Worm (Caenorhabditis elegans) whole organism, midembryonic: ENCODE data around the gene gln-2.
A peak's percentile ranks its signal among the peaks of the same experiment; 100 is the strongest.

Source experiments
- T22C8.4 ChIP-seq: fragments of 200-800 bp; sonication (Bioruptor generic); IDR thresholded peaks from 2 replicates; pipeline ENCODE4 v1.3.6; 2022; ENCODE audit warnings: missing genetic modification characterization, missing compliant biosample characterization
- cog-1 ChIP-seq: sonication (generic microtip); optimal IDR thresholded peaks from 2 replicates; lab custom pipeline; 2016; ENCODE audit warnings: missing genetic modification characterization, missing compliant biosample characterization
- flt-1 ChIP-seq: fragments of 200-800 bp; sonication (Bioruptor generic); IDR thresholded peaks from 2 replicates; pipeline ENCODE4 v1.3.6; 2022; ENCODE audit warnings: missing genetic modification characterization, missing compliant biosample characterization
- klf-2 ChIP-seq: fragments of 200-800 bp; sonication (Bioruptor generic); conservative IDR thresholded peaks from 2 replicates; pipeline ENCODE4 v1.3.6; 2022; ENCODE audit warnings: missing genetic modification reagents, missing genetic modification characterization, missing compliant biosample characterization
- med-1 ChIP-seq: sonication (generic microtip); optimal IDR thresholded peaks from 2 replicates; lab custom pipeline; 2017; ENCODE audit warnings: missing genetic modification characterization, mild to moderate bottlenecking, missing compliant biosample characterization, antibody characterized with exemption, missing genetic modification reagents; ENCODE audit not compliant: insufficient read depth
- ref-1 ChIP-seq: fragments of 200-800 bp; sonication (Bioruptor generic); conservative IDR thresholded peaks from 2 replicates; pipeline ENCODE4 v1.3.6; 2022; ENCODE audit warnings: missing genetic modification reagents, missing genetic modification characterization, missing compliant biosample characterization
- tab-1 ChIP-seq: fragments of 200-800 bp; sonication (Bioruptor generic); IDR thresholded peaks from 2 replicates; pipeline ENCODE4 v1.3.6; 2022; ENCODE audit warnings: missing genetic modification characterization, missing compliant biosample characterization
- ztf-23 ChIP-seq: fragments of 200-800 bp; sonication (Bioruptor generic); IDR thresholded peaks from 2 replicates; pipeline ENCODE4 v1.3.6; 2022; ENCODE audit warnings: missing genetic modification reagents, missing genetic modification characterization, missing compliant biosample characterization
- ztf-29 ChIP-seq: fragments of 200-800 bp; sonication (Bioruptor generic); IDR thresholded peaks from 2 replicates; pipeline ENCODE4 v1.3.6; 2022; ENCODE audit warnings: missing genetic modification reagents, missing genetic modification characterization, missing compliant biosample characterization

The gln-2 gene

DNA sequence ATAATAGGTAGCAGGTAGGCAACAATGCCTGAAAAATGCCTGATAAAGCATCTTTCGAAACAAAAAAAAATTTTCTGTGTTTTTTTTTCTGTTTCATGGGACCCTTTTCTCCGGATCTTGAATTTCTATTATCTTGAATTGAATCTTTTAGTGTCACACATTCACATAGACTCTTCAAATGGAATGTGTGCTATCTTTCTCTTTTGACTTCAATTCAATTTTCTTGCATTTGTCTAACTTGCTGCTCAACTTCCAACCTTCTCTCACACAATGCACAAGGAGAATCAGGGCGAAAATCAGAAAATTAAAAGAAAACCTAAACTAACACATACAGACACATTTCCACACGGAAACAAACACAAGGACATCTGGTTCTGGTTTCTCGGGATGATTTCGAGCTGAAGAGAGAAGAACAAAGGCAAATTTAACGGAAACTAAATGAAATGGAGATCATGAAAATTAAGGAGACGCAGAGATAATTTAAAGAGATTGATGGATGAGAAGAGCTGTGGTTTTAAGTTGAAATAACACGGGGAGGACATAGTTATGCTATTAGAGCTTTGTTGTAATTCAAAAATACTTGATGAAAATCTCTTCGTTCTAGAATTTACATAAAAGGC is 27.7 kb upstream of the gln-2 start:
- TF ChIP-seq T22C8.4 (no peak), ztf-23 (GFP tag; lab: Robert Waterston, UW) (no peak), flt-1 (GFP tag; lab: Robert Waterston, UW) (no peak), tab-1 (no peak), cog-1 (tag; lab: Kevin White, UChicago) (no peak), klf-2 (no peak), med-1 (no peak), ztf-29 (no peak), ref-1 (GFP tag; lab: Robert Waterston, UW) (no peak)

DNA sequence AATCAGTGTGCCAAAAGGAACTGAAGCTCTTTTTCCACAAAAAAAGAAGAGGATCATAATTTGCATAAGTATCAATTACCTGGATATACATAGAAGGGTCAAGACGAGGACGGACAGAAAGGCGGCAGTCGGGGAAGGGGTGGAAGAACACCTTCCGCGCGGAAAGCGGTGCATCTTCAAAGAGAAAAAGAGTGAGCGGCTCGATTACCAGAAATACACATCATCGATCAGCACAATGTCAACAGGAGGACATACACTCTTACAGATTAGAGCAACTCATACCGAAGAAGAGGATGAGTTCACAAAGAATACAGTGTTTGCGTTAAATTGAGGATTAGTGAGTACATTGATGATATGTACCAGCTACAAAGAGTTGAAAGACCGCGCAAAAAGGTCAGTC is 24.7 kb upstream of the gln-2 start:
- TF ChIP-seq ztf-29 (no peak), ztf-23 (GFP tag; lab: Robert Waterston, UW) (no peak), med-1 (no peak), T22C8.4 (no peak), cog-1 (tag; lab: Kevin White, UChicago) (no peak), klf-2 (no peak), flt-1 (GFP tag; lab: Robert Waterston, UW) (no peak)

DNA sequence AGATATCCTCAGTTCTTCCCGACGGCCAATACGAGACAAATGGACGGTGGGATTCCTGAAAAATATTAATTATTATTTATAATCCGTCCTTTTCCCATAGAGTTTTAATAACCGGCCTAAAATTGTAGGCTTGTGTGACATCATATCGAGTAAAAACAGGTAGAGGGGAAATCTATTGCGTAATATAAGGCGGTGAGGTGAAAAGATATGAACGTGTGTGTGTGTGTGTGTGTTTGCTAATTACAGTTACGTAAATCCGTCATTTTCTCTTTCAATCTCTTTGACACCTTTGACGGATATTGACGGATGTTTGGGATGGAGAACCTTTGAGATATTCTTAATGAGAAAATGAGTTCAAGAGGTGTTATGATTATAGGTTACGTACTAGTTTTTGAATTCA is 20.8 kb upstream of the gln-2 start:
- TF ChIP-seq klf-2 (no peak), ref-1 (GFP tag; lab: Robert Waterston, UW) (0 out of 2 replicates have a peak, but pooled peaks have one; percentile 36), ztf-29 (no peak), ztf-23 (GFP tag; lab: Robert Waterston, UW) (no peak)

DNA sequence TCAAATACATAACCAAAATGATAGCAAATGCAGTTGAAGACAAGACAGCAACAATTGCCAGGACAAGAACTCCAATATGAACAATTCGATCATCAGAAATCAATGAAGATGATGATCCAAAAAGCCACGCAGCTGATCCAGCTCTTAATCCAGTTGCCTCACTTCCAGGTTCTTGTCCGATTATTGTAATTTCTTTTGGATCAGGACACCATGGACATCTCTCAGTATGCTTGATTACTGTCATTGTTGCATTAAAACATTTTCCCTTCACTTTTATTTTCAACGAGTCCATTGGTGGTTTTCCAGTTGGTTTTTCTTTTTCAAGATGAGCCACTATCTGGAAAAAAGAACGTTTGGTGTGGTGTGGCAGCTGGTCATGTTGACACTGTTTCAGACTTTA is 19.8 kb upstream of the gln-2 start:
- TF ChIP-seq T22C8.4 (no peak), med-1 (no peak), flt-1 (GFP tag; lab: Robert Waterston, UW) (no peak), tab-1 (no peak), ref-1 (GFP tag; lab: Robert Waterston, UW) (no peak)

DNA sequence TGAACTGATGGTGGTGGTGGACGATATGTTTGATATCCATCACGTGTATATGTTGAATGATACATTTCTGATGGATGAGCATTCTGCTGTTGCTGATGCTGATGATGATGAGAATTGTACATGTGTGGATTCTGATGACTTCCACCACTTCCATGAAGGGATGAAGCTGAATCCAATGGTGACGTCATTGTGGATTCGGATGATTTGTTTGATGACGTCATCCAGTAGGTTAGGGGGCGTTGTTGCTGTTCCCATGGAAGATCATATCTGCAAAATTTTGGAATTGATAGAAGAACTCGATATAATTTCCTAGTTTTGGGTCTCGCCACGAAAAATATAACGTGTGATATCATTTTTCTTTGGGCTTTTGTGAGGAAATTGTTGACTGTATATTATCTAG is 18.8 kb upstream of the gln-2 start:
- TF ChIP-seq ztf-29 (no peak), med-1 (no peak), klf-2 (no peak), flt-1 (GFP tag; lab: Robert Waterston, UW) (no peak), cog-1 (tag; lab: Kevin White, UChicago) (no peak), ztf-23 (GFP tag; lab: Robert Waterston, UW) (no peak), ref-1 (GFP tag; lab: Robert Waterston, UW) (no peak), tab-1 (no peak), T22C8.4 (no peak)

DNA sequence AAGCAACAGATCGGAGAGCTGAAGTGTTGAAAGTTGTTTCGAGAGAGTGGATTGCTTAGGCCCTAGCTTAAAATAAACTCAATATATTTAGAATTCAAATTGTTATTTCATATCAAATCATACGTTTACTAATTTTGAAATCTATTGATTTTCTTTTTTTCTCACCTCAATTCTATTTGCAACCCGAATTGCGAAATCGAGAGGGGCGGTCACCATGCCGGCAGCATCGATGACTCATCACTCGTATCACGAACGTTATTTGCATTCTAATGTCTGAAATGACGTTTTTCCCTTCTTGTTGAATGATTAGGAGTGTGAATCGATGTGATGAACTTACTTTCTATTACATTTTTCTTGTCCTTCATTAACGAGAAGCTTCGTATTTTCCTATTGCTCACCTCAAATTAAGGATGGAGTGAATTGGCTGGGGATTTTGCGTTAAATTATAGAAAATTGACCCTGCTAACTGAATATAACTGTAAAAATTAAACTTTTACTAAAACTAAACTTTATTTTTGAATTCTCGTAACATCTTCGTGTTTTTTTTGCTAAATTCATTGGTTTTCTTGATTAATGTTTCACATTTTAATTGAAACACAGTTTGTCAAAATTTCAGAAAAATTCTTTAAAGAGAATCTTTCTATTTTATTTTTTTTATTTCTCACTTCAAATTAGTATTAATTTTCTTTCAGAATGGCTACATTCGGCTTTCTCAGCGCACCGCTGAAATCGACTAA is 12.2 kb upstream of the gln-2 start, which contains the start of gene alx-1:
Gene alx-1, plus strand, starts transcription at position 687 of the 737 bp plus-strand sequence.
- TF ChIP-seq ztf-23 (GFP tag; lab: Robert Waterston, UW) (no peak), ref-1 (GFP tag; lab: Robert Waterston, UW) (no peak), tab-1 (no peak), med-1 (no peak), klf-2 (no peak), ztf-29 (no peak), T22C8.4 (no peak), flt-1 (GFP tag; lab: Robert Waterston, UW) (no peak), cog-1 (tag; lab: Kevin White, UChicago) (no peak)

DNA sequence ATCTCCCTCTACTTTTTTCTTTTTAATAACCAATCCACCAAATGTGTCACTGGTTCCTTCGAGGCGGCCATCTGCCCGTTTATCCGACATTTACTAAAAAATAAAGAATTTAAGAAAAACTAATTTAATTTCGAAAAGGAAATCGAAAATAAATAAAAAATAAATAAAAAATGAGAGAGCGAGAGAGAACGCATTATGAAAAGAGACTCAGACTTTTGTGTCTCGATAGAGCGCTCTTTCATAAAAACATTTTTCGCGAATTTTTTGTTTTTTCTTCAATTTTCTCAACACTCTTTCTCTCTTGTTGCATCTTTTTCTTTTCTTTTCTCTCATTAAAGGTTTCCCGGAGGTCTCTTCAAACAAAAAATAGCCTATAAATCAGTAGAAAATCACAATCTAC is 11.5 kb upstream of the gln-2 start, which contains the start of gene mog-1:
Gene mog-1, minus strand, starts transcription at position 93 of the 400 bp plus-strand sequence.
- TF ChIP-seq med-1 (no peak), tab-1 (no peak), klf-2 (no peak), flt-1 (GFP tag; lab: Robert Waterston, UW) (no peak), cog-1 (tag; lab: Kevin White, UChicago) (no peak), ztf-23 (GFP tag; lab: Robert Waterston, UW) (no peak), ref-1 (GFP tag; lab: Robert Waterston, UW) (no peak), T22C8.4 (no peak), ztf-29 (no peak)

DNA sequence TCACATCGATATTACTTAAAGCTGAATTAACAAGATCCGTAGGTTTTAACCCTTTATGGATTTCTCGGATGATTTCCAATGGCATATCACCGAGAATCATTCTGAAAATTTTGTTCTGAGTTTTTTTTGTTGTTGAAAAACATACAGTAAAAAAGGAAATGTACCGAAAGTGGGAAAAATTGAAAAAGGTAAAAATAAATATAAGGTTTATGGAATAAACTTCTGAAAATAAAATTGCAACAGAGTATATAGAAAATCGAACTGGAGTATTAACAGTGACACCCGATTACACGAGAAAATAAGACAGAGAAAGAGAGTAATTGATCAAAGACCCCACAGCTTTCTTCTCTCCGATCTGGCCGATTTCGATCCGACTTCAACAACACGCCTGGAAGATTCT is 7.2 kb upstream of the gln-2 start, which contains the start of gene K03H1.11:
Gene K03H1.11, minus strand, starts transcription at position 101 of the 400 bp plus-strand sequence.
- no peak for TF ChIP-seq klf-2
- TF ChIP-seq ztf-29: no peak
- no peak for TF ChIP-seq med-1
- TF ChIP-seq cog-1 (tag; lab: Kevin White, UChicago): no peak
- TF ChIP-seq ztf-23 (GFP tag; lab: Robert Waterston, UW): no peak
- no peak for TF ChIP-seq tab-1
- no peak for TF ChIP-seq flt-1 (GFP tag; lab: Robert Waterston, UW)
- no peak for TF ChIP-seq T22C8.4
- TF ChIP-seq ref-1 (GFP tag; lab: Robert Waterston, UW): no peak

DNA sequence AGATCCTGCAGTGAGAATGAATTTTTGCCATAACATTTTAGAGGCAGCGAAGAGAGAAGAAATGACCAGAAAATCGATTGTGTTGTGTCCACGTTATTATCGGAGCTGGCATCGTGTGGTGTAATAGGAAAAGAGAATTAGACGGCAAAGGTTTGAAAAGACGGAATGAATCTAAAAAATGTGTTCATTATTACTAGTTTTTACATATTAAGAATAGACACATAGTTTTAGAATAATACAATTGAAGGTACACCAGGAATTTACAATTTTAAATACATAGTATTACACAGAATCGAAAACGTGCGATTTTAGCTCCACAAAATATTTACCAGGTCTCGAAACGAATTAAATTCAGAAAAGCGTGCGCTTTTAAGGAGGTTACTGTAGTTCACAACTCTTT is 5.6 kb upstream of the gln-2 start, which contains the start of gene K03H1.13:
Gene K03H1.13, minus strand, starts transcription at position 101 of the 400 bp plus-strand sequence.
- TF ChIP-seq cog-1 (tag; lab: Kevin White, UChicago) (no peak), T22C8.4 (no peak), klf-2 (no peak), ztf-23 (GFP tag; lab: Robert Waterston, UW) (no peak), ref-1 (GFP tag; lab: Robert Waterston, UW) (no peak), tab-1 (no peak), flt-1 (GFP tag; lab: Robert Waterston, UW) (no peak), ztf-29 (no peak), med-1 (no peak)

DNA sequence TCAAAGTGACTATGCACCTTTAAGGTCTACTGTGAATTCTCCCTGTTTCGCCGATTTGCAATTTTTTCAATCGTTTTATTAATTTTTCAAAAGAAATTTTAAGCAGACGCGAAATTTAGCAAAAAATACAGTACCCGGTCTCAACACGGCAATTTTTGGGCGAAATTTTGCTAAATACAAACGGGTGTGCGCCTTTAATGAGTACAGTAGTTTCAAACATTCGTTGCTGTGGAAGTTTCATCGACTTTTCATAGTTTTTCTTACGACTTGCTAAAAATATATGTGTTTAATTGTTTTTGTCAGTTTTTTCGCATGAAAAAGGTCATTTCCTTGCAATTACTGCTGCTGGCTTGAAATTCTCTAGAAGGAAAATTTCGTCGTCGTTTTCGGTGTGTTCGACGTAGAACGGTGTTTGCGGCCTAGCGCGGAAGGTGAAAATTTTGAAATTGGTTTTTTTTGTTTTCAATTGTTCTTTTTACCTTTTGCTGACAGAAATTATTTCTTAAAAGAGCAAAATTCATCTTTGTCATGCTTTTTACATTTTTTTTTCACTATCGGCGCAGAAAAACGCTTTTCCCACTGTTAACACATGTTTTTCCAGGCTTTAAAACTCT is 2.3 kb upstream of the gln-2 start, which contains the start of gene K03H1.7:
Gene K03H1.7, plus strand, starts transcription at position 600 of the 614 bp plus-strand sequence.
- TF ChIP-seq ztf-23 (GFP tag; lab: Robert Waterston, UW) (no peak), ztf-29 (no peak), tab-1 (no peak), cog-1 (tag; lab: Kevin White, UChicago) (no peak), med-1 (no peak), ref-1 (GFP tag; lab: Robert Waterston, UW) (no peak), klf-2 (no peak), flt-1 (GFP tag; lab: Robert Waterston, UW) (no peak)
